Worm (Caenorhabditis elegans) whole organism, young adult: ENCODE results near the gene Y45F10C.6.

Source experiments
- B0035.1 ChIP-seq: sonication (generic microtip); optimal IDR thresholded peaks from 2 replicates; lab custom pipeline; 2016; ENCODE audit warnings: missing genetic modification characterization, mild to moderate bottlenecking, missing compliant biosample characterization, missing genotype, missing genetic modification reagents
- B0336.3 ChIP-seq: fragments of 200-800 bp; sonication (Bioruptor generic); IDR thresholded peaks from 2 replicates; pipeline ENCODE4 v1.3.6; 2022; ENCODE audit warnings: missing genetic modification characterization, missing compliant biosample characterization
- Y53F4B.3 ChIP-seq: fragments of 200-800 bp; sonication (Bioruptor generic); IDR thresholded peaks from 2 replicates; pipeline ENCODE4 v1.3.6; 2022; ENCODE audit warnings: missing genetic modification reagents, missing genetic modification characterization, missing compliant biosample characterization
- Y53G8AR.9 ChIP-seq: fragments of 200-800 bp; sonication (Bioruptor generic); conservative IDR thresholded peaks from 2 replicates; pipeline ENCODE4 v1.3.6; 2022; ENCODE audit warnings: missing genetic modification reagents, missing genetic modification characterization, missing compliant biosample characterization
- ama-1 ChIP-seq, 3 experiments: fragments of 150-350 bp in 1 of 3; sonication (generic microtip) in 2 of 3; optimal IDR thresholded peaks; 2 replicates each; lab custom pipeline; 2014 to 2018; ENCODE audit warnings: missing biosample characterization in 2 of 3, missing genetic modification characterization in 2 of 3, missing genetic modification reagents in 2 of 3
- dpff-1 ChIP-seq: sonication (generic microtip); optimal IDR thresholded peaks from 2 replicates; lab custom pipeline; 2017; ENCODE audit warnings: mild to moderate bottlenecking, missing genetic modification characterization, missing compliant biosample characterization
- egrh-3 ChIP-seq: fragments of 200-800 bp; sonication (Bioruptor generic); IDR thresholded peaks from 2 replicates; pipeline ENCODE4 v1.3.6; 2022; ENCODE audit warnings: missing genetic modification reagents, missing genetic modification characterization, missing compliant biosample characterization
- hmg-1.2 ChIP-seq: fragments of 200-800 bp; sonication (Bioruptor generic); IDR thresholded peaks from 2 replicates; pipeline ENCODE4 v1.3.6; 2022; ENCODE audit warnings: missing genetic modification reagents, missing genetic modification characterization, missing compliant biosample characterization
- lin-26 ChIP-seq: fragments of 200-800 bp; sonication (Bioruptor generic); IDR thresholded peaks from 2 replicates; pipeline ENCODE4 v1.3.6; 2022; ENCODE audit warnings: missing genetic modification reagents, missing genetic modification characterization, missing compliant biosample characterization
- mel-28 ChIP-seq: sonication (generic microtip); optimal IDR thresholded peaks from 2 replicates; lab custom pipeline; 2016; ENCODE audit warnings: borderline replicate concordance, mild to moderate bottlenecking, missing genetic modification characterization, missing compliant biosample characterization
- pha-4 ChIP-seq: fragments of 150-350 bp; sonication (generic microtip); optimal IDR thresholded peaks from 2 replicates; lab custom pipeline; 2014; ENCODE audit warnings: missing biosample characterization, missing genetic modification reagents, missing genetic modification characterization
- zfh-2 ChIP-seq: fragments of 200-800 bp; sonication (Bioruptor generic); conservative IDR thresholded peaks from 2 replicates; pipeline ENCODE4 v1.3.6; 2022; ENCODE audit warnings: missing genetic modification reagents, missing genetic modification characterization, missing compliant biosample characterization

DNA sequence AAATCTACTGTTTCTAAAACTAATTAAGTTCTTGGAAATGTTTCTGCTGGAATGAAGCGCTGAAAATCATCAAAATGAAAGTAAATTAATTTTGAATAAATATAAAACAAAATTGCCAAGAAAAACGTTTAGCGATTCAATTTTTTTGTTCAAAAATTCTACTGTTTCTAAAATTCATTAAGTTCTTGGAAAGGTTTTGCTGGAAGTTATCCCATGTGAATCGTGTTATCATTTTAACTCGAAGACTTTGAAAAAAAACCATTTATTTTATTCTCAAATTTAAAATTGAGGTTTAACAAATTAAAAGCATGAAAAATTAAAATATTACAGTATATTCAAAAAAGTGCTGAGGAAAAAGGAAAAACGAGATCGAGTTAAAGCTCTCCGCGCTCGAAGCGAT is 32.7 kb downstream of the Y45F10C.6 start:
- TF ChIP-seq B0035.1 (tag; lab: Kevin White, UChicago) (no peak), ama-1 (optimal IDR thresholded peaks at IDR 0.05; lab: Kevin White, UChicago) (no peak), ama-1 (GFP tag; optimal IDR thresholded peaks at IDR 0.05; lab: Kevin White, UChicago) (no peak), Y53G8AR.9 (GFP tag; lab: Robert Waterston, UW) (no peak), Y53F4B.3 (GFP tag; lab: Robert Waterston, UW) (no peak), dpff-1 (tag; lab: Kevin White, UChicago) (no peak), egrh-3 (GFP tag; lab: Robert Waterston, UW) (no peak), zfh-2 (no peak), lin-26 (GFP tag; lab: Robert Waterston, UW) (no peak), pha-4 (tag; lab: Kevin White, UChicago) (no peak), B0336.3 (GFP tag; lab: Robert Waterston, UW) (no peak), hmg-1.2 (GFP tag; lab: Robert Waterston, UW) (no peak), mel-28 (tag; lab: Kevin White, UChicago) (no peak)
